Fruit fly (Drosophila melanogaster): ENCODE results near the gene CG34164.

Gene CG34164

DNA sequence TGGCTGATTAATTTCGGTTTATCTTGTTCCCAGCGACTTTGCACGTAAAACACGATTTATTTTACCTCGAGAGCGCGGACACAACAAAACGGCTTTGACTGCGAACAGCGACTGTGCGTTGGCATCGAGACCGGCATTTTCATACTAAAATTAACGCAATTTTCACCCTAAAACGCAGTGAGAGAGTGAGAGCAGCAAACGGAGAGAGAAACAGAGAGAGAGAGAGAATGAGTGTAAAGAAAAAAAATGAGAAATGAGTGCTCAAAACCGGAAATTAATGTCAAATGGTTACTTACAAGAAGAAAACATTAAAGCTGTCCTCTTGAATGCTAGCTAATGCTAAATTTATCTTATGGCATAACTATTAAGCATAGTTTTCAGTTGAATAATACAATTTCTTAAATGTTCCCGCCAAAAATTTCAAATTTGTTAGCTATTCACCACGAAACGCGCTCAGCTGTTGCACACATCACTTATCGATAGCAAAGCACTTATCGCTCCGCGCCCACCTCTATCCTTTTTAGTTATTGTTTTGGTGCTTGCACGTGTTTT lies at the start of gene CG34164, which contains the start of the genes JhI-21 and RpL7-like:
Gene CG34164 (plus strand): TSS at position 512 of the 552 bp plus-strand sequence.
Gene JhI-21 (minus strand): TSS at position 206 of the 552 bp plus-strand sequence.
Gene RpL7-like (plus strand): TSS at position 490 of the 552 bp plus-strand sequence.
- TF ChIP-seq CG8301 (tag; optimal IDR thresholded peaks at IDR 0.05) (no peak), fd96Ca (GFP tag; IDR thresholded peaks at IDR 0.05) (no peak), CG12605 (GFP tag; IDR thresholded peaks at IDR 0.05) (peak; percentile 43; the same call in 1 of the 2 replicates), Snoo (tag; optimal IDR thresholded peaks at IDR 0.05) (peak; percentile 6), gl (tag; optimal IDR thresholded peaks at IDR 0.05) (no peak), Pif1B (GFP tag; optimal IDR thresholded peaks at IDR 0.05) (no peak), Ets98B (GFP tag; IDR thresholded peaks at IDR 0.05) (peak; percentile 19; the same call in 1 of the 2 replicates), CG34367 (tag; optimal IDR thresholded peaks at IDR 0.05) (no peak), CG15710 (tag; optimal IDR thresholded peaks at IDR 0.05) (no peak), CG32121 (GFP tag; IDR thresholded peaks at IDR 0.05) (no peak), CG10348 (GFP tag; IDR thresholded peaks at IDR 0.05) (no peak)

DNA sequence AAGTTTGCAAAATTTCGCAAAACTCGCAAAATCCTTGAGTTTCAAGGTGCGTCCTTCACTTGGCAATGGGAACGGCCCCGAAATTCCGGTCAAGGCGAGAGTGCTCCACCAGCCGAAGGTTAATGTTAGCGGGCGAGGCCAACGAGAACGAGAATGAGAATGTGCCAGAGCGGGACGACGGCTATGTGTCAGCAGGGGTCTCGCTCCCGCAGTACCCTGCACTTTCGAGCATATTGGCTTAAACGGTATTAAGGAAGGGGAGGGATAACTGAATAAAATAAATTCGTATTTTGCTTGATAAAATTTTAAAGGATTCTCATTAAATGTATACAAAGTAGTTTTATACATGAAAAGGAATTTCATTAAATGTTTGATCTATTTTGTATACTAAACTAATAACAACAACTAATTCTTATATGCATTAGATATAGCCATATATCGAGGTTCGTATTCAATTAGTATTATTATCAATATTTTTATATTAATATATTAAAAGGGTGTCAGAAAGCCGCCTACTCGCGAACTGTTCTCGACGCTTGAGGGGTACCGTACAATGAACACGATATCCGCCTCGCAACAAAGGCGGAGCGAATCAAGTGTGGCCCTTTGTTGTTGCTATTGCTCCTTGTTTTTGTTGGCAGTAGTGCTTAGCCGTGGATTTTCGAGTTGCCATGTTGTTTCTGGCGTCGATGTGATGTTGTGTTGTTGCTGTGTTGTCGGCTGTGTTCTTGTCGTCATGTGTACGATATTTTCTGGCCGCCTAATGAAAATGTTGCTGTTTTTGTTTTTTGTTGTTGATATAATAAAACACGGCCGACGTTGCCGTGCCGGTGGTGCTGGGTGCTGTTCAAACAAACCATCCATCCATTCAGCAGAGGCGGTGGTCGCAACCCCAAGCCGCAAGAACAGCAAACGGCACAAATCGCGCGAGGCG lies 49.5 kb upstream of the CG34164 start:
- TF ChIP-seq CG8301 (tag; optimal IDR thresholded peaks at IDR 0.05), result peak; percentile 90
- TF ChIP-seq CG9948 (tag; optimal IDR thresholded peaks at IDR 0.05), result peak; percentile 94
- TF ChIP-seq CG13204 (GFP tag; optimal IDR thresholded peaks at IDR 0.05), result peak; percentile 48
- no peak for TF ChIP-seq CG4496 (GFP tag; IDR thresholded peaks at IDR 0.05)
- no peak for TF ChIP-seq EcR (GFP tag; optimal IDR thresholded peaks at IDR 0.05)
- TF ChIP-seq CG10348 (GFP tag; IDR thresholded peaks at IDR 0.05), result no peak
- no peak for TF ChIP-seq rn (GFP tag; IDR thresholded peaks at IDR 0.05)
- peak; percentile 94 for TF ChIP-seq CG15710 (tag; optimal IDR thresholded peaks at IDR 0.05)
- no peak for TF ChIP-seq CG32121 (GFP tag; IDR thresholded peaks at IDR 0.05)
- TF ChIP-seq Pif1B (GFP tag; optimal IDR thresholded peaks at IDR 0.05), result peak; percentile 87
- TF ChIP-seq Snoo (tag; optimal IDR thresholded peaks at IDR 0.05), result peak; percentile 87
- no peak for TF ChIP-seq Ets98B (GFP tag; IDR thresholded peaks at IDR 0.05)
- TF ChIP-seq Pif1A (GFP tag; optimal IDR thresholded peaks at IDR 0.05), result peak; percentile 75
- TF ChIP-seq CG12605 (GFP tag; IDR thresholded peaks at IDR 0.05), result no peak
- TF ChIP-seq CG34367 (tag; optimal IDR thresholded peaks at IDR 0.05), result peak; percentile 85
- TF ChIP-seq CG17806 (tag; optimal IDR thresholded peaks at IDR 0.05), result peak; percentile 90
- no peak for TF ChIP-seq fd96Ca (GFP tag; IDR thresholded peaks at IDR 0.05)
- peak; percentile 95 for TF ChIP-seq CG14655 (GFP tag; optimal IDR thresholded peaks at IDR 0.05)
- peak; percentile 97 for TF ChIP-seq CG8159 (tag; optimal IDR thresholded peaks at IDR 0.05)
- peak; percentile 87 for TF ChIP-seq D1 (tag; optimal IDR thresholded peaks at IDR 0.05)
- TF ChIP-seq gl (tag; optimal IDR thresholded peaks at IDR 0.05), result peak; percentile 27

DNA sequence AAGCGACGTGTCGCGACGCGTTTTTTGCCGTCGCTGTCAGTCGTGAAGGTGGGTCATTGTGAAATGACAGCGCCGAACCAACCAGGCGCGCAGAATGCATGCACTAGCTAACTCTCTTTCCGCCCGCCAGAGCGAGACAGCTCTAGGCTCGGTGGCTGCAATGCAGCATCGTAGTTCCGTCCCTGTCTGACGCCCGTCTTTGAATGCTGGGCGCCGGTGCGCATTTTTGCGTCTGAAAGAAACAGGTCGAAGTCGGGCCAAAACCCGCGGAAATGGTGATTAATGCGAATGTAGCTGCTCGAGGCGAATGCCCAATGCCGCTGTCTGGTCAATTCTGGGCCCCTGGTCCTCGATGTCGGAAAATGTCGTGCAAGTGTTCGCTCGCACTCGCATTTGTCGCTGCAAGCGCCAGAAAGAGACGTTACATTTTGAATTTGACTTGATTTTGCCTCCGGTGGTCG lies 48.8 kb upstream of the CG34164 start:
- TF ChIP-seq CG15710 (tag; optimal IDR thresholded peaks at IDR 0.05) (peak; percentile 53), CG17806 (tag; optimal IDR thresholded peaks at IDR 0.05) (peak; percentile 27), CG13204 (GFP tag; optimal IDR thresholded peaks at IDR 0.05) (peak; percentile 97), CG14655 (GFP tag; optimal IDR thresholded peaks at IDR 0.05) (peak; percentile 70), CG34367 (tag; optimal IDR thresholded peaks at IDR 0.05) (peak; percentile 51), CG8159 (tag; optimal IDR thresholded peaks at IDR 0.05) (peak; percentile 36), Snoo (tag; optimal IDR thresholded peaks at IDR 0.05) (peak; percentile 84), CG32121 (GFP tag; IDR thresholded peaks at IDR 0.05) (no peak), rn (GFP tag; IDR thresholded peaks at IDR 0.05) (no peak), CG10348 (GFP tag; IDR thresholded peaks at IDR 0.05) (no peak), CG8301 (tag; optimal IDR thresholded peaks at IDR 0.05) (peak; percentile 77), Pif1B (GFP tag; optimal IDR thresholded peaks at IDR 0.05) (peak; percentile 67), gl (tag; optimal IDR thresholded peaks at IDR 0.05) (peak; percentile 74), CG12605 (GFP tag; IDR thresholded peaks at IDR 0.05) (no peak), D1 (tag; optimal IDR thresholded peaks at IDR 0.05) (no peak), EcR (GFP tag; optimal IDR thresholded peaks at IDR 0.05) (peak; percentile 98), fd96Ca (GFP tag; IDR thresholded peaks at IDR 0.05) (no peak), CG9948 (tag; optimal IDR thresholded peaks at IDR 0.05) (peak; percentile 17), Ets98B (GFP tag; IDR thresholded peaks at IDR 0.05) (no peak), Pif1A (GFP tag; optimal IDR thresholded peaks at IDR 0.05) (peak; percentile 68), CG4496 (GFP tag; IDR thresholded peaks at IDR 0.05) (no peak)

DNA sequence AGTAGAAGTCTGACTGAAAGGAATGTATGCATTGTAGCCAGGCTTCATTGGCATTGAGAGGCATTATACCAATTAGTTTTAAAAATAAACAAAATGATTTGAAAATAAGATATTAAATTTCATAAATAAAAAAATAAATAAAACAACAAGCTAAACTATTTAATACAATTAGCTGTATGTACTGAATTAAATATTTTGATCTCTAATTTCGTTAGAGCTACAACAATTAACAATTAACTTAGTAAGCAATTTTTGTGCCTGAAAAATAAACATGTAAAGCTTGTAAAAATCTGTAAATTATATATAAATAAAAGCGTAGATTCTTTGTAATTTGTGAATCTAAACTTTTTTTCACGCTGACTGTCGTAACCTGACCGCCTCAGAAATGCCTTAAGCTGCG lies 48.3 kb upstream of the CG34164 start, which contains the start of gene Rh5:
Gene Rh5 (plus strand): TSS at position 301 of the 400 bp plus-strand sequence.
- TF ChIP-seq CG4496 (GFP tag; IDR thresholded peaks at IDR 0.05) (no peak), CG10348 (GFP tag; IDR thresholded peaks at IDR 0.05) (no peak), CG32121 (GFP tag; IDR thresholded peaks at IDR 0.05) (no peak), CG17806 (tag; optimal IDR thresholded peaks at IDR 0.05) (no peak), D1 (tag; optimal IDR thresholded peaks at IDR 0.05) (no peak), CG34367 (tag; optimal IDR thresholded peaks at IDR 0.05) (no peak), EcR (GFP tag; optimal IDR thresholded peaks at IDR 0.05) (no peak), CG8301 (tag; optimal IDR thresholded peaks at IDR 0.05) (no peak), CG14655 (GFP tag; optimal IDR thresholded peaks at IDR 0.05) (no peak), gl (tag; optimal IDR thresholded peaks at IDR 0.05) (no peak), Snoo (tag; optimal IDR thresholded peaks at IDR 0.05) (no peak), CG8159 (tag; optimal IDR thresholded peaks at IDR 0.05) (no peak), Ets98B (GFP tag; IDR thresholded peaks at IDR 0.05) (no peak), CG13204 (GFP tag; optimal IDR thresholded peaks at IDR 0.05) (no peak), Pif1A (GFP tag; optimal IDR thresholded peaks at IDR 0.05) (no peak), Pif1B (GFP tag; optimal IDR thresholded peaks at IDR 0.05) (no peak)
